Worm (Caenorhabditis elegans): ENCODE results near the gene par-3.

DNA sequence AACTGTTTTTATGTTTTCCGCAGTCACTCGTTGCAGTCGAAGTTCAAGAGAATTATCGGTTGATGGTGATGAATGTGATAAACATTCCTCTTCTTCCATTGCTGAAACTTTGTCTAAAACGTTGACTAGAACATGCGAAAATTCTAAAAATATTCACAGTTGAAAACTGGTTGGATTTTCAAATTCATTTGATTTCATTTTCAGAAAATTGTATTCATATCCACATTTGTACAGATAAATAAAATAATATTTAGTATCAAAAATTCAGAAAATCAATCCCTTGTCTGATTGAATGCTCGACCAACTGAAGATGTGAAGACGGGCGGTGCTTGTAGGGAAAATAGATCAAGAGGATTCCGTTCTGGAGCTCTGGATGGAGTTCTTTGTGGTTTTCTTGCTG is 13.8 kb downstream of the par-3 start, which contains the start of gene F54E7.9:
- TF ChIP-seq W03F9.2 (tag; optimal IDR thresholded peaks at IDR 0.05) (no peak), him-1 (tag; optimal IDR thresholded peaks at IDR 0.05) (no peak), dao-5 (tag; optimal IDR thresholded peaks at IDR 0.05) (no peak)
